Fruit fly (Drosophila melanogaster): ENCODE results near the gene CG18094.

DNA sequence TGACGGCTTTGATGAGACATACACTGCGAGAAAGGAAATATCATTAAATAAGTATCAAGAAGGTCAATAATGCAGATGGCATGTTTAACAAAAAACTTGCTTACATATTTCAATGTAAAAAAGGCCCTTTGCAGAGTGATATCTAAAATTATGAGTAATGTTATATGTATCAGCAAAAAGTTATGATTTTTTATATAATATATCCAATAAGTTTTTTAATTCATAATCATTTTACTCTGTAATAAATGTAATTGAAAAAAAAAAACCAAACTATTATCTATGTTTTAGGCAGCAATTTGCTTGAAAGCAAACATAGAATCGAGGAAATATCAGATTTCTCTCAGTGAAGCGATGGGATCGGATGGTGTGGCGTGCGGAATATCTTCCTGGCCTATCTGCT is 20.3 kb upstream of the CG18094 start:
- TF ChIP-seq CG11617 (GFP tag; optimal IDR thresholded peaks at IDR 0.05) (no peak), tj (GFP tag; optimal IDR thresholded peaks at IDR 0.05) (no peak), CG1620 (GFP tag; optimal IDR thresholded peaks at IDR 0.05) (no peak)
